Worm (Caenorhabditis elegans): ENCODE results near the gene Y43F8C.11.

DNA sequence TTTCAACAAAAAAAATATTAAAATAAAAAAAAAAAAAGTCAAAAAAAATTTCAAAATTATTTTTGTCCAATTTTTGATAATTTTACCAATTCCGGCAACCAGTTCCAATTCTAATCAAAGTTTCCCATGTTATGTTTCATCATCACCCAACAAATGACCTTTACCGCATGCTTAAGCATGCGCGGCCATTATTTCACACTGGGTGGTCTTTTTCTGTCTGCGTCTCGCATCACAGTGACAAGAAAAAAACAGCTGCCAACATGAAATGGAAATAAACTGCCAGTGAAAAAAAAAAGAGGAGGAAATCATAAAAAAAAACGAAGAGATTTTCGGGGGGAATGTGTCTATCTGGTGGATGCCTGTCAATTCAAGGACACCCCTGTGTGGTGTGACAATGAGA, 3.8 kb upstream of the Y43F8C.11 start:
- TF ChIP-seq nhr-90 (tag; optimal IDR thresholded peaks at IDR 0.05) (no peak), unc-130 (GFP tag; optimal IDR thresholded peaks at IDR 0.05) (no peak), atf-7 (tag; optimal IDR thresholded peaks at IDR 0.05) (no peak), ztf-18 (tag; optimal IDR thresholded peaks at IDR 0.05) (no peak), Y95B8A.8 (GFP tag; IDR thresholded peaks at IDR 0.05) (no peak), hsf-1 (GFP tag; IDR thresholded peaks at IDR 0.05) (no peak), hmg-1.2 (GFP tag; IDR thresholded peaks at IDR 0.05) (peak; percentile 26; the same call in 1 of the 2 replicates), tbp1 (GFP tag; optimal IDR thresholded peaks at IDR 0.05) (no peak)
